Worm (Caenorhabditis elegans) whole organism, L1 larva: ENCODE measurements around the gene D1044.1.

Experiments
- C34B4.2 ChIP-seq: sonication (generic microtip); optimal IDR thresholded peaks from 2 replicates; lab custom pipeline; 2017; ENCODE audit warnings: mild to moderate bottlenecking, missing genetic modification characterization, missing compliant biosample characterization
- Y116A8C.19 ChIP-seq: sonication (generic microtip); optimal IDR thresholded peaks from 2 replicates; lab custom pipeline; 2016; ENCODE audit warnings: missing compliant biosample characterization, missing genetic modification characterization, borderline replicate concordance
- aha-1 ChIP-seq: fragments of 150-350 bp; optimal IDR thresholded peaks from 2 replicates; lab custom pipeline; 2014; ENCODE audit warnings: missing biosample characterization, missing genetic modification characterization
- alr-1 ChIP-seq: fragments of 200-800 bp; sonication (Bioruptor generic); optimal IDR thresholded peaks from 2 replicates; lab custom pipeline; 2018; ENCODE audit warnings: borderline replicate concordance, mild to moderate bottlenecking, missing genetic modification characterization, missing compliant biosample characterization
- aly-2 ChIP-seq: fragments of 150-350 bp; optimal IDR thresholded peaks from 2 replicates; lab custom pipeline; 2014; ENCODE audit warnings: missing biosample characterization, missing genetic modification characterization
- blmp-1 ChIP-seq: fragments of 150-350 bp; optimal IDR thresholded peaks from 2 replicates; lab custom pipeline; 2014; ENCODE audit warnings: missing biosample characterization, missing genetic modification characterization
- ceh-82 ChIP-seq, 3 experiments: fragments of 150-350 bp in 1 of 3; sonication (generic microtip) in 2 of 3; optimal IDR thresholded peaks; 2 replicates each; lab custom pipeline; 2014 to 2017; ENCODE audit warnings: missing biosample characterization in 3 of 3, missing genetic modification characterization in 3 of 3
- ces-1 ChIP-seq: fragments of 150-350 bp; optimal IDR thresholded peaks from 2 replicates; lab custom pipeline; 2014; ENCODE audit warnings: missing biosample characterization, missing genetic modification reagents, missing genetic modification characterization
- dpl-1 ChIP-seq, 3 experiments: fragments of 150-350 bp in 2 of 3; sonication (generic microtip) in 1 of 3; optimal IDR thresholded peaks; 2 replicates each; lab custom pipeline; 2014 to 2017; ENCODE audit warnings: missing biosample characterization in 3 of 3, missing genetic modification characterization in 3 of 3, missing genetic modification reagents in 3 of 3
- dsc-1 ChIP-seq: sonication (generic microtip); optimal IDR thresholded peaks from 2 replicates; lab custom pipeline; 2016; ENCODE audit warnings: mild to moderate bottlenecking, missing genetic modification characterization, missing compliant biosample characterization
- efl-1 ChIP-seq, 4 experiments: fragments of 150-350 bp; optimal IDR thresholded peaks in 3 of 4; peaks in 1 of 4; 1 replicate in 1 of 4; 2 replicates in 3 of 4; lab custom pipeline; 2014; ENCODE audit warnings: missing biosample characterization in 2 of 4, missing genetic modification characterization in 2 of 4, missing genetic modification reagents in 2 of 4
- egl-13 ChIP-seq: sonication (generic microtip); optimal IDR thresholded peaks from 2 replicates; lab custom pipeline; 2016; ENCODE audit warnings: missing genotype, missing genetic modification reagents, missing genetic modification characterization, missing compliant biosample characterization
- elt-3 ChIP-seq, 6 experiments: fragments of 150-350 bp in 1 of 6; sonication (generic microtip); optimal IDR thresholded peaks; 2 replicates each; lab custom pipeline; 2017 to 2018; ENCODE audit warnings: missing biosample characterization in 6 of 6, missing genetic modification characterization in 6 of 6, inconsistent platforms in 1 of 6
- ets-5 ChIP-seq: fragments of 200-800 bp; sonication (Bioruptor generic); IDR thresholded peaks from 2 replicates; pipeline ENCODE4 v1.3.6; 2022; ENCODE audit warnings: missing genetic modification characterization, missing compliant biosample characterization
- fkh-10 ChIP-seq: sonication (generic microtip); optimal IDR thresholded peaks from 2 replicates; lab custom pipeline; 2017; ENCODE audit warnings: missing biosample characterization, missing genetic modification reagents, missing genetic modification characterization
- fkh-4 ChIP-seq: sonication (generic microtip); optimal IDR thresholded peaks from 2 replicates; lab custom pipeline; 2016; ENCODE audit warnings: missing compliant biosample characterization, missing genetic modification characterization, borderline replicate concordance
- fkh-8 ChIP-seq: sonication (generic microtip); optimal IDR thresholded peaks from 2 replicates; lab custom pipeline; 2016; ENCODE audit warnings: mild to moderate bottlenecking, missing genetic modification characterization, missing compliant biosample characterization
- grh-1 ChIP-seq: fragments of 200-800 bp; sonication (Bioruptor generic); IDR thresholded peaks from 2 replicates; pipeline ENCODE4 v1.3.6; 2022; ENCODE audit warnings: missing genetic modification reagents, missing genetic modification characterization, missing compliant biosample characterization
- hpl-2 ChIP-seq: fragments of 150-350 bp; optimal IDR thresholded peaks from 2 replicates; lab custom pipeline; 2014; ENCODE audit warnings: missing biosample characterization, missing genetic modification reagents, missing genetic modification characterization
- irx-1 ChIP-seq: sonication (generic microtip); optimal IDR thresholded peaks from 2 replicates; lab custom pipeline; 2016; ENCODE audit warnings: missing genetic modification characterization, missing compliant biosample characterization
- lin-13 ChIP-seq: fragments of 150-350 bp; optimal IDR thresholded peaks from 2 replicates; lab custom pipeline; 2014; ENCODE audit warnings: missing biosample characterization, missing genetic modification reagents, missing genetic modification characterization
- lin-35 ChIP-seq, 2 experiments: fragments of 150-350 bp; optimal IDR thresholded peaks; 2 replicates each; lab custom pipeline; 2014; ENCODE audit warnings: missing biosample characterization in 2 of 2, missing genetic modification characterization in 2 of 2, missing genetic modification reagents in 2 of 2
- mdl-1 ChIP-seq, 2 experiments: fragments of 150-350 bp; optimal IDR thresholded peaks; 2 replicates each; lab custom pipeline; 2014 to 2017; ENCODE audit warnings: missing biosample characterization in 2 of 2, missing genetic modification characterization in 2 of 2, inconsistent platforms in 1 of 2
- nhr-11 ChIP-seq: fragments of 150-350 bp; optimal IDR thresholded peaks from 2 replicates; lab custom pipeline; 2014; ENCODE audit warnings: missing biosample characterization, missing genetic modification characterization
- nhr-12 ChIP-seq: sonication (generic microtip); optimal IDR thresholded peaks from 2 replicates; lab custom pipeline; 2017; ENCODE audit warnings: missing biosample characterization, missing genetic modification characterization
- nhr-20 ChIP-seq: sonication (generic microtip); optimal IDR thresholded peaks from 2 replicates; lab custom pipeline; 2016; ENCODE audit warnings: mild to moderate bottlenecking, missing genetic modification characterization, missing compliant biosample characterization
- nhr-237 ChIP-seq: fragments of 150-350 bp; optimal IDR thresholded peaks from 2 replicates; lab custom pipeline; 2014; ENCODE audit warnings: missing biosample characterization, missing genetic modification characterization
- nhr-47 ChIP-seq: sonication (generic microtip); optimal IDR thresholded peaks from 2 replicates; lab custom pipeline; 2016; ENCODE audit warnings: mild to moderate bottlenecking, missing genetic modification characterization, moderate library complexity, missing compliant biosample characterization
- nhr-77 ChIP-seq: fragments of 150-350 bp; optimal IDR thresholded peaks from 2 replicates; lab custom pipeline; 2014; ENCODE audit warnings: missing biosample characterization, missing genetic modification characterization
- pag-3 ChIP-seq: sonication (generic microtip); optimal IDR thresholded peaks from 2 replicates; lab custom pipeline; 2017; ENCODE audit warnings: missing genetic modification characterization, mild to moderate bottlenecking, missing compliant biosample characterization, antibody characterized with exemption, borderline replicate concordance; ENCODE audit not compliant: insufficient read depth
- pqm-1 ChIP-seq: sonication (generic microtip); optimal IDR thresholded peaks from 3 replicates; lab custom pipeline; 2017; ENCODE audit warnings: missing biosample characterization, missing genetic modification characterization
- rnt-1 ChIP-seq: sonication (generic microtip); optimal IDR thresholded peaks from 2 replicates; lab custom pipeline; 2016; ENCODE audit warnings: mild to moderate bottlenecking, missing genetic modification characterization, moderate library complexity, missing compliant biosample characterization
- snu-23 ChIP-seq: sonication (generic microtip); optimal IDR thresholded peaks from 2 replicates; lab custom pipeline; 2016; ENCODE audit warnings: missing genetic modification characterization, missing compliant biosample characterization
- sptf-1 ChIP-seq: fragments of 150-350 bp; optimal IDR thresholded peaks from 2 replicates; lab custom pipeline; 2014; ENCODE audit warnings: missing biosample characterization, missing genetic modification characterization
- vab-15 ChIP-seq: sonication (generic microtip); optimal IDR thresholded peaks from 2 replicates; lab custom pipeline; 2017; ENCODE audit warnings: missing genotype, mild to moderate bottlenecking, missing genetic modification characterization, missing compliant biosample characterization
- zip-4 ChIP-seq: fragments of 200-800 bp; sonication (Bioruptor generic); optimal IDR thresholded peaks from 2 replicates; lab custom pipeline; 2018; ENCODE audit warnings: mild to moderate bottlenecking, missing genetic modification characterization, moderate library complexity, missing compliant biosample characterization

The D1044.1 gene

ce11 chrIII:5506936-5507335 is 37.2 kb upstream of the D1044.1 start:
- TF ChIP-seq efl-1 (optimal IDR thresholded peaks at IDR 0.05; lab: Kevin White, UChicago) = no peak
- TF ChIP-seq efl-1 (GFP tag; optimal IDR thresholded peaks at IDR 0.05 in 1 of 2; lab: Kevin White, UChicago) = peak in 1 of 2 experiments; percentile 92
- no peak for TF ChIP-seq rnt-1 (tag; lab: Kevin White, UChicago)
- TF ChIP-seq, all 84 proteins: peak for 1

- TF ChIP-seq snu-23 (GFP tag; lab: Kevin White, UChicago) (no peak), efl-1 (optimal IDR thresholded peaks at IDR 0.05; lab: Kevin White, UChicago) (no peak), efl-1 (GFP tag; optimal IDR thresholded peaks at IDR 0.05 in 1 of 2; lab: Kevin White, UChicago) (peak in 1 of 2 experiments; percentile 42)
- TF ChIP-seq, all 84 proteins: peak for 1
These were observed 35.4 kb upstream of the D1044.1 start, which contains the start of gene D1044.7 for ce11 chrIII:5508669-5509068. TSS of gene D1044.7 (minus strand) at chrIII:5508769.

ce11 chrIII:5512502-5512901 is 31.6 kb upstream of the D1044.1 start, which contains the start of gene pqn-25:
TSS of gene pqn-25 (minus strand) at chrIII:5512602.
- TF ChIP-seq nhr-77 = no peak
- TF ChIP-seq, all 84 proteins: peak for 0

- TF ChIP-seq fkh-8 (tag; lab: Kevin White, UChicago) (peak; percentile 78), fkh-4 (tag; lab: Kevin White, UChicago) (no peak)
These were observed 26.7 kb upstream of the D1044.1 start, which contains the start of gene nekl-4 for ce11 chrIII:5517423-5517822. TSS of gene nekl-4 (minus strand) at chrIII:5517523.

- no peak for TF ChIP-seq aly-2 (tag; lab: Kevin White, UChicago)
- no peak for TF ChIP-seq nhr-47 (tag; lab: Kevin White, UChicago)
- no peak for TF ChIP-seq lin-13 (GFP tag; lab: Kevin White, UChicago)
- TF ChIP-seq fkh-8 (tag; lab: Kevin White, UChicago) = no peak
- TF ChIP-seq mdl-1 (tag; optimal IDR thresholded peaks at IDR 0.05; lab: Kevin White, UChicago) = no peak
- TF ChIP-seq hpl-2 (GFP tag; lab: Kevin White, UChicago) = no peak
- no peak for TF ChIP-seq zip-4
- no peak for TF ChIP-seq blmp-1
- no peak for TF ChIP-seq nhr-11
- no peak for TF ChIP-seq sptf-1 (tag; lab: Kevin White, UChicago)
- no peak for TF ChIP-seq aha-1 (tag; lab: Kevin White, UChicago)
- TF ChIP-seq ceh-82 (tag; optimal IDR thresholded peaks at IDR 0.05; lab: Kevin White, UChicago) = no peak
- TF ChIP-seq dsc-1 (tag; lab: Kevin White, UChicago) = no peak
- no peak for TF ChIP-seq alr-1 (tag; lab: Kevin White, UChicago)
- no peak for TF ChIP-seq nhr-12
- TF ChIP-seq pag-3 (tag; lab: Kevin White, UChicago) = no peak
- no peak for TF ChIP-seq irx-1 (tag; lab: Kevin White, UChicago)
These were observed 22.2 kb upstream of the D1044.1 start, which contains the start of gene D1044.4 for ce11 chrIII:5521930-5522329. TSS of gene D1044.4 (minus strand) at chrIII:5522030.

ce11 chrIII:5525973-5526372 is 18.1 kb upstream of the D1044.1 start, which contains the start of gene dex-1:
TSS of gene dex-1 (plus strand) at chrIII:5526104.
- TF ChIP-seq nhr-47 (tag; lab: Kevin White, UChicago) (no peak), fkh-10 (GFP tag; lab: Kevin White, UChicago) (no peak), nhr-20 (no peak), irx-1 (tag; lab: Kevin White, UChicago) (no peak), vab-15 (no peak), Y116A8C.19 (tag; lab: Kevin White, UChicago) (no peak), efl-1 (optimal IDR thresholded peaks at IDR 0.05; lab: Kevin White, UChicago) (no peak), efl-1 (GFP tag; optimal IDR thresholded peaks at IDR 0.05 in 1 of 2; lab: Kevin White, UChicago) (no peak), egl-13 (tag; lab: Kevin White, UChicago) (no peak), pqm-1 (tag; lab: Kevin White, UChicago) (no peak), ces-1 (GFP tag; lab: Kevin White, UChicago) (no peak), sptf-1 (tag; lab: Kevin White, UChicago) (no peak), fkh-4 (tag; lab: Kevin White, UChicago) (no peak), grh-1 (GFP tag; lab: Robert Waterston, UW) (no peak), elt-3 (tag; optimal IDR thresholded peaks at IDR 0.05; lab: Kevin White, UChicago) (no peak), C34B4.2 (tag; lab: Kevin White, UChicago) (no peak), nhr-237 (tag; lab: Kevin White, UChicago) (no peak), lin-35 (GFP tag; optimal IDR thresholded peaks at IDR 0.05; lab: Kevin White, UChicago) (no peak), dpl-1 (GFP tag; optimal IDR thresholded peaks at IDR 0.05; lab: Kevin White, UChicago) (no peak), ets-5 (no peak)
